Fruit fly (Drosophila melanogaster) whole organism, embryonic: Measurements from ENCODE around the gene CG4004.

Experiments
- B-H2 ChIP-seq: fragments of 200-800 bp; sonication (Bioruptor generic); optimal IDR thresholded peaks from 2 replicates; lab custom pipeline; 2018; ENCODE audit warnings: missing biosample characterization, mild to moderate bottlenecking, missing genetic modification characterization
- Bdp1 ChIP-seq: fragments of 200-800 bp; sonication (Bioruptor generic); optimal IDR thresholded peaks from 3 replicates; lab custom pipeline; 2016; ENCODE audit warnings: missing biosample characterization, missing genetic modification characterization
- CG10321 ChIP-seq: fragments of 200-800 bp; sonication (Bioruptor generic); IDR thresholded peaks from 2 replicates; pipeline ENCODE4 v1.3.6; 2022; ENCODE audit warnings: missing biosample characterization, missing genetic modification characterization
- CG11398 ChIP-seq: fragments of 200-800 bp; sonication (Bioruptor generic); optimal IDR thresholded peaks from 2 replicates; lab custom pipeline; 2016; ENCODE audit warnings: missing biosample characterization, missing genetic modification characterization
- CG12299 ChIP-seq: fragments of 200-800 bp; sonication (Bioruptor generic); optimal IDR thresholded peaks from 2 replicates; lab custom pipeline; 2018; ENCODE audit warnings: missing biosample characterization, mild to moderate bottlenecking, missing genetic modification characterization
- CG14441 ChIP-seq: fragments of 200-800 bp; sonication (Bioruptor generic); IDR thresholded peaks from 2 replicates; pipeline ENCODE4 v1.3.6; 2022; ENCODE audit warnings: missing biosample characterization, missing genetic modification characterization
- CG14667 ChIP-seq: fragments of 200-800 bp; sonication (Bioruptor generic); IDR thresholded peaks from 2 replicates; pipeline ENCODE4 v1.3.6; 2022; ENCODE audit warnings: missing biosample characterization, missing genetic modification characterization
- CG14860 ChIP-seq: fragments of 200-800 bp; sonication (Bioruptor generic); IDR thresholded peaks from 3 replicates; pipeline ENCODE4 v1.3.6; 2022; ENCODE audit warnings: missing biosample characterization, missing genetic modification characterization; ENCODE audit not compliant: partially characterized antibody
- CG17385 ChIP-seq: fragments of 200-800 bp; sonication (Bioruptor generic); optimal IDR thresholded peaks from 3 replicates; lab custom pipeline; 2018; ENCODE audit warnings: missing biosample characterization, mild to moderate bottlenecking, missing genetic modification characterization
- CG17802 ChIP-seq: fragments of 200-800 bp; sonication (Bioruptor generic); optimal IDR thresholded peaks from 2 replicates; lab custom pipeline; 2018; ENCODE audit warnings: missing biosample characterization, mild to moderate bottlenecking, missing genetic modification characterization, moderate library complexity
- CG18011 ChIP-seq: fragments of 200-800 bp; sonication (Bioruptor generic); optimal IDR thresholded peaks from 2 replicates; lab custom pipeline; 2017; ENCODE audit warnings: missing biosample characterization, missing genetic modification characterization, mild to moderate bottlenecking, moderate library complexity, missing genotype
- CG2678 ChIP-seq: fragments of 200-800 bp; sonication (Bioruptor generic); optimal IDR thresholded peaks from 3 replicates; lab custom pipeline; 2019; ENCODE audit warnings: missing biosample characterization, mild to moderate bottlenecking, missing genetic modification characterization, moderate library complexity
- CG30431 ChIP-seq: fragments of 200-800 bp; sonication (Bioruptor generic); optimal IDR thresholded peaks from 2 replicates; lab custom pipeline; 2017; ENCODE audit warnings: missing biosample characterization, missing genetic modification characterization
- CG31441 ChIP-seq: fragments of 200-800 bp; sonication (Bioruptor generic); IDR thresholded peaks from 2 replicates; pipeline ENCODE4 v1.3.6; 2022; ENCODE audit warnings: missing biosample characterization, missing genetic modification characterization
- CG33557 ChIP-seq: fragments of 200-800 bp; sonication (Bioruptor generic); optimal IDR thresholded peaks from 2 replicates; lab custom pipeline; 2019; ENCODE audit warnings: missing biosample characterization, mild to moderate bottlenecking, missing genetic modification characterization, moderate library complexity
- CG4282 ChIP-seq: fragments of 200-800 bp; sonication (Bioruptor generic); optimal IDR thresholded peaks from 2 replicates; lab custom pipeline; 2016; ENCODE audit warnings: missing biosample characterization, missing genetic modification characterization
- CG7556 ChIP-seq: fragments of 200-800 bp; sonication (Bioruptor generic); optimal IDR thresholded peaks from 2 replicates; lab custom pipeline; 2017; ENCODE audit warnings: missing biosample characterization, mild to moderate bottlenecking, missing genetic modification characterization
- CG8281 ChIP-seq: fragments of 200-800 bp; sonication (Bioruptor generic); optimal IDR thresholded peaks from 2 replicates; lab custom pipeline; 2018; ENCODE audit warnings: missing biosample characterization, mild to moderate bottlenecking, missing genetic modification characterization, moderate library complexity
- CG8944 ChIP-seq: fragments of 200-800 bp; sonication (Bioruptor generic); optimal IDR thresholded peaks from 3 replicates; lab custom pipeline; 2016; ENCODE audit warnings: missing biosample characterization, missing genetic modification characterization
- CG9932 ChIP-seq: fragments of 200-800 bp; sonication (Bioruptor generic); IDR thresholded peaks from 2 replicates; pipeline ENCODE4 v1.3.6; 2022; ENCODE audit warnings: missing biosample characterization, missing genetic modification characterization
- CHES-1-like ChIP-seq: fragments of 200-800 bp; sonication (Bioruptor generic); optimal IDR thresholded peaks from 2 replicates; lab custom pipeline; 2016; ENCODE audit warnings: missing biosample characterization, missing genetic modification characterization
- Camta ChIP-seq: fragments of 200-800 bp; sonication (Bioruptor generic); optimal IDR thresholded peaks from 2 replicates; lab custom pipeline; 2016; ENCODE audit warnings: missing biosample characterization, missing genetic modification characterization
- Dek ChIP-seq: fragments of 200-800 bp; sonication (Bioruptor generic); optimal IDR thresholded peaks from 3 replicates; lab custom pipeline; 2019; ENCODE audit warnings: missing biosample characterization, mild to moderate bottlenecking, missing genetic modification characterization, moderate library complexity
- Meics ChIP-seq: fragments of 200-800 bp; sonication (Bioruptor generic); optimal IDR thresholded peaks from 2 replicates; lab custom pipeline; 2017; ENCODE audit warnings: missing biosample characterization, mild to moderate bottlenecking, missing genetic modification characterization
- PHDP ChIP-seq: fragments of 200-800 bp; sonication (Bioruptor generic); optimal IDR thresholded peaks from 3 replicates; lab custom pipeline; 2018; ENCODE audit warnings: missing biosample characterization, mild to moderate bottlenecking, missing genetic modification characterization, moderate library complexity
- Poxn ChIP-seq: fragments of 200-800 bp; sonication (Bioruptor generic); IDR thresholded peaks from 2 replicates; pipeline ENCODE4 v1.3.6; 2022; ENCODE audit warnings: missing biosample characterization, missing genetic modification characterization
- Rfx ChIP-seq: fragments of 200-800 bp; sonication (Bioruptor generic); IDR thresholded peaks from 2 replicates; pipeline ENCODE4 v1.3.6; 2022; ENCODE audit warnings: missing biosample characterization, missing genetic modification characterization
- Rx ChIP-seq: fragments of 200-800 bp; sonication (Bioruptor generic); IDR thresholded peaks from 2 replicates; pipeline ENCODE4 v1.3.6; 2022; ENCODE audit warnings: missing biosample characterization, missing genetic modification characterization
- Sox102F ChIP-seq: fragments of 200-800 bp; sonication (Bioruptor generic); optimal IDR thresholded peaks from 2 replicates; lab custom pipeline; 2018; ENCODE audit warnings: missing biosample characterization, mild to moderate bottlenecking, missing genetic modification characterization, moderate library complexity
- Taf1 ChIP-seq: fragments of 200-800 bp; sonication (Bioruptor generic); IDR thresholded peaks from 2 replicates; pipeline ENCODE4 v1.3.6; 2022; ENCODE audit warnings: missing biosample characterization, missing genetic modification characterization
- ap ChIP-seq: fragments of 200-800 bp; sonication (Bioruptor generic); IDR thresholded peaks from 2 replicates; pipeline ENCODE4 v1.3.6; 2022; ENCODE audit warnings: missing biosample characterization, missing genetic modification characterization
- caup ChIP-seq: fragments of 200-800 bp; sonication (Bioruptor generic); optimal IDR thresholded peaks from 3 replicates; lab custom pipeline; 2017; ENCODE audit warnings: missing biosample characterization, mild to moderate bottlenecking, missing genetic modification characterization, moderate library complexity; ENCODE audit not compliant: severe bottlenecking
- croc ChIP-seq: fragments of 200-800 bp; sonication (Bioruptor generic); conservative IDR thresholded peaks from 3 replicates; pipeline ENCODE4 v1.3.6; 2022; ENCODE audit warnings: missing biosample characterization, missing genetic modification characterization
- da ChIP-seq: fragments of 200-800 bp; sonication (Bioruptor generic); optimal IDR thresholded peaks from 2 replicates; lab custom pipeline; 2016; ENCODE audit warnings: missing biosample characterization, missing genetic modification characterization
- ewg ChIP-seq: fragments of 200-800 bp; sonication (Bioruptor generic); optimal IDR thresholded peaks from 3 replicates; lab custom pipeline; 2017; ENCODE audit warnings: mild to moderate bottlenecking, missing biosample characterization, missing genetic modification reagents, missing genetic modification characterization
- exex ChIP-seq: fragments of 200-800 bp; sonication (Bioruptor generic); optimal IDR thresholded peaks from 4 replicates; lab custom pipeline; 2018; ENCODE audit warnings: missing biosample characterization, mild to moderate bottlenecking, missing genetic modification characterization, moderate library complexity
- fd102C ChIP-seq: fragments of 200-800 bp; sonication (Bioruptor generic); optimal IDR thresholded peaks from 2 replicates; lab custom pipeline; 2018; ENCODE audit warnings: missing biosample characterization, mild to moderate bottlenecking, missing genetic modification characterization, moderate library complexity
- ftz-f1 ChIP-seq: fragments of 200-800 bp; sonication (Bioruptor generic); optimal IDR thresholded peaks from 2 replicates; lab custom pipeline; 2016; ENCODE audit warnings: missing biosample characterization, missing genetic modification characterization
- gsb ChIP-seq: fragments of 200-800 bp; sonication (Bioruptor generic); IDR thresholded peaks from 2 replicates; pipeline ENCODE4 v1.3.6; 2022; ENCODE audit warnings: missing biosample characterization, missing genetic modification characterization
- inv ChIP-seq: fragments of 200-800 bp; sonication (Bioruptor generic); IDR thresholded peaks from 2 replicates; pipeline ENCODE4 v1.3.6; 2022; ENCODE audit warnings: missing biosample characterization, missing genetic modification characterization; ENCODE audit not compliant: partially characterized antibody
- jing ChIP-seq: fragments of 200-800 bp; sonication (Bioruptor generic); optimal IDR thresholded peaks from 2 replicates; lab custom pipeline; 2018; ENCODE audit warnings: missing biosample characterization, mild to moderate bottlenecking, missing genetic modification characterization
- luna ChIP-seq: fragments of 200-800 bp; sonication (Bioruptor generic); optimal IDR thresholded peaks from 2 replicates; lab custom pipeline; 2016; ENCODE audit warnings: missing biosample characterization, missing genetic modification characterization
- onecut ChIP-seq: fragments of 200-800 bp; sonication (Bioruptor generic); IDR thresholded peaks from 2 replicates; pipeline ENCODE4 v1.3.6; 2022; ENCODE audit warnings: missing biosample characterization, missing genetic modification characterization
- otp ChIP-seq: fragments of 200-800 bp; sonication (Bioruptor generic); IDR thresholded peaks from 3 replicates; pipeline ENCODE4, ENCODE4 v1.3.6; 2022; ENCODE audit warnings: missing biosample characterization, missing genetic modification characterization
- run ChIP-seq: fragments of 200-800 bp; sonication (Bioruptor generic); optimal IDR thresholded peaks from 3 replicates; lab custom pipeline; 2018; ENCODE audit warnings: missing biosample characterization, mild to moderate bottlenecking, missing genetic modification characterization
- sim ChIP-seq: fragments of 200-800 bp; sonication (Bioruptor generic); IDR thresholded peaks from 2 replicates; pipeline ENCODE4 v1.3.6; 2022; ENCODE audit warnings: missing biosample characterization, missing genetic modification characterization
- slou ChIP-seq: fragments of 200-800 bp; sonication (Bioruptor generic); optimal IDR thresholded peaks from 3 replicates; lab custom pipeline; 2016; ENCODE audit warnings: missing biosample characterization, missing genetic modification characterization
- sqz ChIP-seq: fragments of 200-800 bp; sonication (Bioruptor generic); optimal IDR thresholded peaks from 3 replicates; lab custom pipeline; 2018; ENCODE audit warnings: missing biosample characterization, mild to moderate bottlenecking, missing genetic modification characterization
- twi ChIP-seq: fragments of 200-800 bp; optimal IDR thresholded peaks from 2 replicates; lab custom pipeline; 2019; ENCODE audit warnings: missing biosample characterization, mild to moderate bottlenecking, missing genetic modification characterization, moderate library complexity

CG4004 gene

dm6 chrX:12750928-12751631, 7.1 kb downstream of the CG4004 start (continued):
- peak; percentile 100 for TF ChIP-seq CG14441 (GFP tag; lab: Robert Waterston, UW)
- peak; percentile 93 for TF ChIP-seq CG17802
- peak; percentile 97 for TF ChIP-seq onecut (GFP tag; lab: Robert Waterston, UW)
- peak; percentile 100 for TF ChIP-seq CHES-1-like
- TF ChIP-seq B-H2 (GFP tag; lab: Kevin White, UChicago): peak; percentile 100
- TF ChIP-seq caup (GFP tag; lab: Kevin White, UChicago): peak; percentile 100
- peak; percentile 100 for TF ChIP-seq exex (tag; lab: Kevin White, UChicago)
- TF ChIP-seq Rx: peak; percentile 99
- TF ChIP-seq CG31441: peak; percentile 100
- peak; percentile 95 for TF ChIP-seq CG8281 (tag; lab: Kevin White, UChicago)
- TF ChIP-seq da: peak; percentile 100
- peak; percentile 79 for TF ChIP-seq CG14860 (GFP tag; lab: Robert Waterston, UW)
- TF ChIP-seq CG30431: peak; percentile 99
- peak; percentile 96 for TF ChIP-seq sim
- peak; percentile 100 for TF ChIP-seq CG12299 (tag; lab: Kevin White, UChicago)
- peak; percentile 100 for TF ChIP-seq CG2678 (tag; lab: Kevin White, UChicago)
- peak; percentile 89 for TF ChIP-seq CG10321
- peak; percentile 100 for TF ChIP-seq Dek (tag; lab: Kevin White, UChicago)
- TF ChIP-seq otp (GFP tag; lab: Robert Waterston, UW): peak; percentile 98
- peak; percentile 96 for TF ChIP-seq Bdp1 (GFP tag; lab: Kevin White, UChicago)
- TF ChIP-seq Meics: peak; percentile 100
- peak; percentile 100 for TF ChIP-seq CG7556 (GFP tag; lab: Kevin White, UChicago)
- TF ChIP-seq PHDP (tag; lab: Kevin White, UChicago): peak; percentile 100
- peak; percentile 98 for TF ChIP-seq CG4282
- TF ChIP-seq CG17385: peak; percentile 100
- TF ChIP-seq CG9932 (GFP tag; lab: Robert Waterston, UW): peak; percentile 100
- TF ChIP-seq twi (tag; lab: Kevin White, UChicago): peak; percentile 99
- peak; percentile 100 for TF ChIP-seq run (tag; lab: Kevin White, UChicago)
- peak; percentile 100 for TF ChIP-seq Camta
- TF ChIP-seq ftz-f1 (GFP tag; lab: Kevin White, UChicago): peak; percentile 78
- TF ChIP-seq sqz (GFP tag; lab: Kevin White, UChicago): peak; percentile 100
- peak; percentile 100 for TF ChIP-seq slou (GFP tag; lab: Kevin White, UChicago)
- peak; percentile 99 for TF ChIP-seq ap
- peak; percentile 99 for TF ChIP-seq Taf1 (GFP tag; lab: Robert Waterston, UW)
- peak; percentile 99 for TF ChIP-seq jing
- peak; percentile 100 for TF ChIP-seq CG8944
- peak; percentile 99 for TF ChIP-seq croc
- TF ChIP-seq Poxn (GFP tag; lab: Robert Waterston, UW): peak; percentile 100
- peak; percentile 96 for TF ChIP-seq fd102C
- peak; percentile 94 for TF ChIP-seq CG18011 (GFP tag; lab: Kevin White, UChicago)
- TF ChIP-seq ewg (GFP tag; lab: Kevin White, UChicago): peak; percentile 99
- peak; percentile 100 for TF ChIP-seq Sox102F (GFP tag; lab: Kevin White, UChicago)
- TF ChIP-seq Rfx: peak; percentile 100
- peak; percentile 99 for TF ChIP-seq CG11398
- TF ChIP-seq gsb (GFP tag; lab: Robert Waterston, UW): peak; percentile 99
- peak; percentile 100 for TF ChIP-seq luna
- TF ChIP-seq inv (GFP tag; lab: Robert Waterston, UW): peak; percentile 49; the same call in 1 of the 2 replicates
- peak; percentile 99 for TF ChIP-seq CG33557 (GFP tag; lab: Kevin White, UChicago)
- peak; percentile 98 for TF ChIP-seq CG14667 (GFP tag; lab: Robert Waterston, UW)
